Worm (Caenorhabditis elegans): ENCODE measurements around the gene T08D2.4.
"Not testable (repeated sequence)": the region's sequence is repeated elsewhere in the genome, so short reads cannot be mapped to it uniquely, and the experiment has no call there.

The T08D2.4 gene

ce11 chrX:183572-183971, 6.4 kb downstream of the T08D2.4 start:
- TF ChIP-seq ceh-48 (tag; optimal IDR thresholded peaks at IDR 0.05), result peak; percentile 25

ce11 chrX:192534-192933, 15.3 kb downstream of the T08D2.4 start, which contains the start of gene T08D2.8:
Gene T08D2.8, plus strand, starts transcription at chrX:192834.
- TF ChIP-seq hlh-6 (tag; optimal IDR thresholded peaks at IDR 0.05), result no peak
- TF ChIP-seq gmeb-2 (tag; optimal IDR thresholded peaks at IDR 0.05), result no peak
- TF ChIP-seq mec-3 (tag; optimal IDR thresholded peaks at IDR 0.05; ENCODE audit: borderline replicate concordance), result no peak
- TF ChIP-seq npax-4 (tag; optimal IDR thresholded peaks at IDR 0.05), result no peak
- no peak for TF ChIP-seq ceh-9 (tag; optimal IDR thresholded peaks at IDR 0.05)
- no peak for TF ChIP-seq unc-55 (GFP tag; optimal IDR thresholded peaks at IDR 0.05)

DNA sequence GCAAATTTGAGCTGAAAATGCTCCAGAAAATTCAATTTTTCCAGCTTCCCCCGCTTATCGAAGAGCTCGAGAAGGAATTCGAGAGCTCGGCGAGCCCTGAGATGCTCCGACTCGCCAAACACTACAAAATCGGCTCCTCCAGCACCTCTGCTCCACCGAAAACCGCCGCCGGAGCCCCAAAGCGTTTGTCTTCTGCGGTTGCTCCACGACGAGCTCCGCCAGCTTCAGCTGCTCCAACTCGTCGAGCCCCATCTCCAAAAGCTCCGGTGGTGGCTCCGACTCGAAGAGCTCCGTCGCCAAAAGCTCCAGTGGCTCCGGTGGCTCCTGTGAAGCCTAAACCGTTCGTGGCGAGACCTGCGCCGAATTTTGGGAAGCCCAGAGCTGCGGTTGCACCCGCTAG, 19.2 kb downstream of the T08D2.4 start:
- TF ChIP-seq C08G9.2 (tag; optimal IDR thresholded peaks at IDR 0.05), result no peak
- TF ChIP-seq elt-2 (tag; optimal IDR thresholded peaks at IDR 0.05), result no peak
- no peak for TF ChIP-seq unc-55 (GFP tag; optimal IDR thresholded peaks at IDR 0.05)

DNA sequence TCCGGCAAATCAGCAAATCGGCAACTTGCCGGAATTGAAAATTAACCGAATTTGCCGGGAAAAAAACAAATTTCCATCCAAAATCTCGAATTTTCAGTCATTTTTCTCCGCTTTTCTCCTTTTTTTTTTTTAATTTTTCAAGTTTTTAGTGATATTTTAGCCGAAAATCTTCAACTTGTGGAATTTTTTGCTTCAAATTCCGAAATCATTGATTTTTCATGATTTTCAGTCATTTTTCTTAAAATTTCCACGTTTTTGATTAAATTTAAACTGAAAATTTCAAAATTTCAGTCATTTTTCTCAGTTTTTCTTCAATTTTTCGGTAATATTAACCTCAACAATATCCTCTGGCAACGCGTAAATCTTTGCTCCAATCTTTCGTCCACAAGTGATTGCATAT, 32.5 kb downstream of the T08D2.4 start, which contains the start of gene Y73B3B.3:
TSS of gene Y73B3B.3 (plus strand) at position 301 of the 400 bp plus-strand sequence.
- not testable (repeated sequence) for TF ChIP-seq unc-3 (GFP tag; conservative IDR thresholded peaks at IDR 0.05); unc-3 (tag; optimal IDR thresholded peaks at IDR 0.05); fkh-6 (tag; optimal IDR thresholded peaks at IDR 0.05); pros-1 (tag; optimal IDR thresholded peaks at IDR 0.05)

DNA sequence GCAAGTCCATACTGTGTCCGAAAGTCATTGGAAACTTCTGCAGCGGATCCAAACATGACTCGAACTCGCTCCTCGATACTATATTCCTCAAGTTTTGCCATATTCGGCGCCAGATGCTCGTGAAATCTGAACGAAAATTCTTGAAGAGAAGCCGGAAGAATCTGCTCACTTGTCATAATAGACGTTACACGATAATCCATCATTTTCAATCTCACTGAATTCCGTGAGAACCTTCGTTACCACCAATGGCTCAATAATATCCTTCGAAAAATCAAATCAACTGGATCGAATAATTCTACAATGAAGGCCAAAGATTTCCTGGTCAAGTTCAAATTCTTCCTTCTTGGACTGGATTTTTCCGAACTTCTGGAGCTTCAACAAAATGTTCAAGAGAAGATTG, 33.9 kb downstream of the T08D2.4 start, which contains the start of gene Y73B3B.1:
TSS of gene Y73B3B.1 (minus strand) at position 101 of the 400 bp plus-strand sequence.
- not testable (repeated sequence) for TF ChIP-seq npax-4 (tag; optimal IDR thresholded peaks at IDR 0.05); ama-1 (optimal IDR thresholded peaks at IDR 0.05); K09A11.1 (tag; optimal IDR thresholded peaks at IDR 0.05; ENCODE audit: insufficient read depth)

DNA sequence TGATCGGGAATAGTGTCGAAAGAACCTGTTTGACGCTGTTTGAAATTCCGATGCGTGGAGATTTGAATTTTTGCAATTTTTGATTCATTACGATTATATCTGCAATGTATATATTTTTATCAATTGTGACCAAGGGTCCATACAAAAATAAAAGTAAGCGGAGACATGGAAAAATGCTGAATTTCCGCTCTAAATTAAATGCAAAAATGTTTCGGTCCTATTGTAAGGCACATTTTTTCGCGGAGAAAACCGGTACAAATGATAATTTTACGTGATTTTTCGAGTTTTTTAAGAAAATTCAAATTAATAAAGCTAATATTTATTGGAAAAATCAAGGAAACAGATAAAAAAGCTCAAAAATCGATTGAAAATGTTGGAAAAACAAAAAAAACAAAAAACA, 38.3 kb downstream of the T08D2.4 start, which contains the start of gene set-28:
TSS of gene set-28 (minus strand) at position 101 of the 400 bp plus-strand sequence.
- TF ChIP-seq hlh-13 (GFP tag; optimal IDR thresholded peaks at IDR 0.05); pqm-1 (tag; optimal IDR thresholded peaks at IDR 0.05); tbx-7 (tag; optimal IDR thresholded peaks at IDR 0.05): not testable (repeated sequence)
